Fruit fly (Drosophila melanogaster) whole organism, embryonic: ENCODE results near the gene CG32036.

Experiments
- Ada2b ChIP-seq: fragments of 200-800 bp; sonication (Bioruptor generic); IDR thresholded peaks from 2 replicates; pipeline ENCODE4 v1.3.6; 2022; ENCODE audit warnings: missing biosample characterization, missing genetic modification characterization
- B-H2 ChIP-seq: fragments of 200-800 bp; sonication (Bioruptor generic); optimal IDR thresholded peaks from 2 replicates; lab custom pipeline; 2018; ENCODE audit warnings: missing biosample characterization, mild to moderate bottlenecking, missing genetic modification characterization
- CG10565 ChIP-seq: fragments of 200-800 bp; sonication (Bioruptor generic); optimal IDR thresholded peaks from 3 replicates; lab custom pipeline; 2016; ENCODE audit warnings: missing biosample characterization, mild to moderate bottlenecking, missing genetic modification characterization
- CG11723 ChIP-seq: fragments of 200-800 bp; sonication (Bioruptor generic); optimal IDR thresholded peaks from 2 replicates; lab custom pipeline; 2017; ENCODE audit warnings: missing biosample characterization, mild to moderate bottlenecking, missing genetic modification characterization
- CG12071 ChIP-seq: fragments of 200-800 bp; sonication (Bioruptor generic); optimal IDR thresholded peaks from 3 replicates; lab custom pipeline; 2018; ENCODE audit warnings: missing biosample characterization, mild to moderate bottlenecking, missing genetic modification characterization
- CG13123 ChIP-seq: fragments of 200-800 bp; sonication (Bioruptor generic); optimal IDR thresholded peaks from 2 replicates; lab custom pipeline; 2016; ENCODE audit warnings: missing biosample characterization, missing genetic modification characterization
- CG13296 ChIP-seq: fragments of 200-800 bp; sonication (Bioruptor generic); optimal IDR thresholded peaks from 3 replicates; lab custom pipeline; 2018; ENCODE audit warnings: missing biosample characterization, mild to moderate bottlenecking, missing genetic modification characterization
- CG13894 ChIP-seq: fragments of 200-800 bp; sonication (Bioruptor generic); optimal IDR thresholded peaks from 3 replicates; lab custom pipeline; 2018; ENCODE audit warnings: missing biosample characterization, mild to moderate bottlenecking, missing genetic modification characterization, moderate library complexity
- CG1602 ChIP-seq: fragments of 200-800 bp; sonication (Bioruptor generic); optimal IDR thresholded peaks from 3 replicates; lab custom pipeline; 2016; ENCODE audit warnings: missing biosample characterization, missing genetic modification characterization
- CG17186 ChIP-seq: fragments of 200-800 bp; sonication (Bioruptor generic); optimal IDR thresholded peaks from 3 replicates; lab custom pipeline; 2017; ENCODE audit warnings: missing biosample characterization, missing genetic modification reagents, missing genetic modification characterization
- CG17361 ChIP-seq: fragments of 200-800 bp; sonication (Bioruptor generic); IDR thresholded peaks from 3 replicates; pipeline ENCODE4 v1.3.6; 2022; ENCODE audit warnings: missing biosample characterization, missing genetic modification characterization
- CG18262 ChIP-seq: fragments of 200-800 bp; optimal IDR thresholded peaks from 3 replicates; lab custom pipeline; 2019; ENCODE audit warnings: missing biosample characterization, mild to moderate bottlenecking, missing genetic modification characterization, moderate library complexity
- CG2116 ChIP-seq: fragments of 200-800 bp; sonication (Bioruptor generic); optimal IDR thresholded peaks from 3 replicates; lab custom pipeline; 2018; ENCODE audit warnings: missing biosample characterization, mild to moderate bottlenecking, missing genetic modification characterization
- CG2120 ChIP-seq: fragments of 200-800 bp; sonication (Bioruptor generic); optimal IDR thresholded peaks from 3 replicates; lab custom pipeline; 2016; ENCODE audit warnings: missing biosample characterization, missing genetic modification characterization
- CG31388 ChIP-seq: fragments of 200-800 bp; sonication (Bioruptor generic); optimal IDR thresholded peaks from 2 replicates; lab custom pipeline; 2016; ENCODE audit warnings: missing biosample characterization, missing genetic modification characterization
- CG6765 ChIP-seq: fragments of 200-800 bp; sonication (Bioruptor generic); optimal IDR thresholded peaks from 3 replicates; lab custom pipeline; 2017; ENCODE audit warnings: missing biosample characterization, mild to moderate bottlenecking, missing genetic modification characterization
- CG7372 ChIP-seq: fragments of 200-800 bp; sonication (Bioruptor generic); IDR thresholded peaks from 2 replicates; pipeline ENCODE4 v1.3.6; 2022; ENCODE audit warnings: missing biosample characterization, missing genetic modification characterization
- CG7928 ChIP-seq: fragments of 200-800 bp; sonication (Bioruptor generic); optimal IDR thresholded peaks from 2 replicates; lab custom pipeline; 2017; ENCODE audit warnings: missing biosample characterization, mild to moderate bottlenecking, missing genetic modification characterization
- CG8944 ChIP-seq: fragments of 200-800 bp; sonication (Bioruptor generic); optimal IDR thresholded peaks from 3 replicates; lab custom pipeline; 2016; ENCODE audit warnings: missing biosample characterization, missing genetic modification characterization
- CG9437 ChIP-seq: fragments of 200-800 bp; sonication (Bioruptor generic); optimal IDR thresholded peaks from 2 replicates; lab custom pipeline; 2018; ENCODE audit warnings: missing biosample characterization, mild to moderate bottlenecking, missing genetic modification characterization
- D ChIP-seq, 2 experiments: fragments of 200-800 bp in 1 of 2; fragments of >200 bp in 1 of 2; sonication (Bioruptor generic) in 1 of 2; optimal IDR thresholded peaks; 2 replicates in 1 of 2; 3 replicates in 1 of 2; lab custom pipeline; 2017; ENCODE audit warnings: mild to moderate bottlenecking in 1 of 2, missing biosample characterization in 1 of 2, missing genetic modification characterization in 1 of 2, missing genetic modification reagents in 1 of 2
- GATAe ChIP-seq: fragments of 200-800 bp; sonication (Bioruptor generic); conservative IDR thresholded peaks from 2 replicates; pipeline ENCODE4 v1.3.6; 2022; ENCODE audit warnings: missing biosample characterization, missing genetic modification characterization
- Gug ChIP-seq: fragments of 200-800 bp; sonication (Bioruptor generic); IDR thresholded peaks from 4 replicates; pipeline ENCODE4 v1.3.6; 2022; ENCODE audit warnings: missing biosample characterization, missing genetic modification characterization
- HmgZ ChIP-seq: fragments of 200-800 bp; sonication (Bioruptor generic); optimal IDR thresholded peaks from 2 replicates; lab custom pipeline; 2018; ENCODE audit warnings: missing biosample characterization, mild to moderate bottlenecking, missing genetic modification characterization
- Meics ChIP-seq: fragments of 200-800 bp; sonication (Bioruptor generic); optimal IDR thresholded peaks from 2 replicates; lab custom pipeline; 2017; ENCODE audit warnings: missing biosample characterization, mild to moderate bottlenecking, missing genetic modification characterization
- NFAT ChIP-seq: fragments of 200-800 bp; sonication (Bioruptor generic); IDR thresholded peaks from 2 replicates; pipeline ENCODE4 v1.3.6; 2022; ENCODE audit warnings: missing biosample characterization, missing genetic modification characterization
- NfI ChIP-seq: fragments of 200-800 bp; sonication (Bioruptor generic); optimal IDR thresholded peaks from 3 replicates; lab custom pipeline; 2018; ENCODE audit warnings: missing biosample characterization, mild to moderate bottlenecking, missing genetic modification characterization, moderate library complexity
- Opbp ChIP-seq: fragments of 200-800 bp; sonication (Bioruptor generic); IDR thresholded peaks from 3 replicates; pipeline ENCODE4 v1.3.6; 2022; ENCODE audit warnings: missing biosample characterization, missing genetic modification characterization; ENCODE audit not compliant: partially characterized antibody
- Ptx1 ChIP-seq: fragments of 200-800 bp; sonication (Bioruptor generic); IDR thresholded peaks from 2 replicates; pipeline ENCODE4 v1.3.6; 2022; ENCODE audit warnings: missing biosample characterization, missing genetic modification characterization
- Ravus ChIP-seq: fragments of 200-800 bp; sonication (Bioruptor generic); IDR thresholded peaks from 2 replicates; pipeline ENCODE4 v1.3.6; 2022; ENCODE audit warnings: missing biosample characterization, missing genetic modification characterization
- YL-1 ChIP-seq: fragments of 200-800 bp; sonication (Bioruptor generic); optimal IDR thresholded peaks from 3 replicates; lab custom pipeline; 2017; ENCODE audit warnings: missing biosample characterization, mild to moderate bottlenecking, missing genetic modification characterization
- aop ChIP-seq: fragments of 200-800 bp; sonication (Bioruptor generic); IDR thresholded peaks from 2 replicates; pipeline ENCODE4 v1.3.6; 2022; ENCODE audit warnings: missing biosample characterization, missing genetic modification characterization
- dpn ChIP-seq, 2 experiments: fragments of 200-800 bp; sonication (Bioruptor generic); optimal IDR thresholded peaks; 3 replicates each; lab custom pipeline; 2016; ENCODE audit warnings: missing biosample characterization in 2 of 2, missing genetic modification characterization in 2 of 2
- esg ChIP-seq: fragments of 200-800 bp; sonication (Bioruptor generic); conservative IDR thresholded peaks from 2 replicates; pipeline ENCODE4 v1.3.6; 2022; ENCODE audit warnings: missing biosample characterization, missing genetic modification characterization
- eyg ChIP-seq: fragments of 200-800 bp; sonication (Bioruptor generic); optimal IDR thresholded peaks from 3 replicates; lab custom pipeline; 2016; ENCODE audit warnings: missing biosample characterization, missing genetic modification characterization
- fd64A ChIP-seq: fragments of 200-800 bp; sonication (Bioruptor generic); optimal IDR thresholded peaks from 3 replicates; lab custom pipeline; 2018; ENCODE audit warnings: missing biosample characterization, mild to moderate bottlenecking, missing genetic modification characterization
- fd96Cb ChIP-seq: fragments of 200-800 bp; sonication (Bioruptor generic); optimal IDR thresholded peaks from 2 replicates; lab custom pipeline; 2018; ENCODE audit warnings: missing biosample characterization, mild to moderate bottlenecking, missing genetic modification characterization, moderate library complexity
- fru ChIP-seq: fragments of >200 bp; optimal IDR thresholded peaks from 2 replicates; lab custom pipeline; 2017
- grn ChIP-seq: fragments of 200-800 bp; sonication (Bioruptor generic); optimal IDR thresholded peaks from 3 replicates; lab custom pipeline; 2017; ENCODE audit warnings: missing biosample characterization, missing genetic modification characterization
- gt ChIP-seq: fragments of 200-800 bp; sonication (Bioruptor generic); IDR thresholded peaks from 2 replicates; pipeline ENCODE4 v1.3.6; 2022; ENCODE audit warnings: missing biosample characterization, missing genetic modification characterization
- hth ChIP-seq: fragments of >200 bp; optimal IDR thresholded peaks from 2 replicates; lab custom pipeline; 2017; ENCODE audit warnings: inconsistent platforms
- jing ChIP-seq: fragments of 200-800 bp; sonication (Bioruptor generic); optimal IDR thresholded peaks from 2 replicates; lab custom pipeline; 2018; ENCODE audit warnings: missing biosample characterization, mild to moderate bottlenecking, missing genetic modification characterization
- ken ChIP-seq: fragments of 200-800 bp; sonication (Bioruptor generic); IDR thresholded peaks from 3 replicates; pipeline ENCODE4 v1.3.6; 2022; ENCODE audit warnings: missing biosample characterization, missing genetic modification characterization
- lov ChIP-seq, 2 experiments: fragments of 200-800 bp in 1 of 2; fragments of >200 bp in 1 of 2; sonication (Bioruptor generic) in 1 of 2; IDR thresholded peaks in 1 of 2; optimal IDR thresholded peaks in 1 of 2; 2 replicates in 1 of 2; 3 replicates in 1 of 2; pipeline versions ENCODE4 v1.3.6 to Lab custom; 2017 to 2022; ENCODE audit warnings: missing biosample characterization in 1 of 2, missing genetic modification characterization in 1 of 2
- luna ChIP-seq: fragments of 200-800 bp; sonication (Bioruptor generic); optimal IDR thresholded peaks from 2 replicates; lab custom pipeline; 2016; ENCODE audit warnings: missing biosample characterization, missing genetic modification characterization
- nerfin-2 ChIP-seq: fragments of 200-800 bp; sonication (Bioruptor generic); IDR thresholded peaks from 2 replicates; pipeline ENCODE4 v1.3.6; 2022; ENCODE audit warnings: missing biosample characterization, missing genetic modification characterization; ENCODE audit not compliant: partially characterized antibody
- pnt ChIP-seq: fragments of 200-800 bp; sonication (Bioruptor generic); optimal IDR thresholded peaks from 3 replicates; lab custom pipeline; 2016; ENCODE audit warnings: missing biosample characterization, missing genetic modification characterization
- slp2 ChIP-seq: fragments of 200-800 bp; sonication (Bioruptor generic); optimal IDR thresholded peaks from 2 replicates; lab custom pipeline; 2016; ENCODE audit warnings: missing biosample characterization, missing genetic modification characterization
- wek ChIP-seq: fragments of 200-800 bp; sonication (Bioruptor generic); optimal IDR thresholded peaks from 3 replicates; lab custom pipeline; 2018; ENCODE audit warnings: missing biosample characterization, mild to moderate bottlenecking, missing genetic modification characterization, moderate library complexity

Gene CG32036

DNA sequence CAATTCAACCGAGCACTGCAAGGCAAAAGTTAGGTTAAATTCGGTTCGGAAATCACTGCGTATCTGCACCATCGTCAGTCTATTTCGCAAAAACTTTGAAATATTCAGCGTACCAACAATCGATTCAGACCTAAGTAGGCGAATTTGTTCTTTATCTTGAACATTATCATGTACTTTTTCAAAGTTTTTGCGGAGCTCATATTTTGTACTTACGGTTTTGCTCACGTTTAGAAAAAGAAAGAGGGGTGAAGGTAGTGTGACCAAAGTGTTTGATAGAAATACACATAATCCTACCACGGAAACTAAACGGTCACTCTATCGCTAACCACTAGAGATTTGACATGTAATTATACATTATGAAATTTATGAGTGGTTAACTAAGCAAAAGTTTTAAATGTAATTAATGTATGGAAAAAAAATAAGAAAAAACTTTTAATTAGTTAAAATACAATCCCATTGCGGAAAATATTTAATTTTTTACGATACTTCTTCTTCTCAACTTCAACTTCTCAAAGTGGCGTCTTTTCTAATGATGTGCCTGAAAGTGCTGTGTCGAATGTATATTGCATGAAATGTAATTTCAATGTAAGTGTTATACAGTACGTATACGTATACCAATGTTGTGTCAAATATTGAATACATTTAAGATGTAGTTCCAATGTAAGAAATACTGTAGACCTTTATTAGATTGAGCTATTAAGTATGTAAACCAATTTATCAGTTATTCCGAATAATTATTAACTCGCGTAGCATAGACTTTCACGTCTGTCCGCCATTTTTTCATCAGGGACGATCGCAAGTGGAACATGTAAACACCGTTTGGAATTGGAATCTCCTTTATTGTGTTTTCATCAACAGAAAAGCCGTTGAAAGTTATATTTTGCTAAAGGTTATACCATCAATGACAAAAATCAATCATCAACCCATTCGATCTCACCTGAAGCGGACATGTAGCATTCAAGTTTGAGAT, 22.5 kb upstream of the CG32036 start, which contains the start of gene RpS9 (continued):
- TF ChIP-seq eyg (no peak), Ravus (GFP tag; lab: Robert Waterston, UW) (no peak), jing (GFP tag; lab: Kevin White, UChicago) (no peak), CG31388 (GFP tag; lab: Kevin White, UChicago) (no peak), GATAe (GFP tag; lab: Robert Waterston, UW) (no peak), CG18262 (tag; lab: Kevin White, UChicago) (peak; percentile 45), CG6765 (GFP tag; lab: Kevin White, UChicago) (peak; percentile 61), CG13296 (GFP tag; lab: Kevin White, UChicago) (peak; percentile 75), Gug (no peak), hth (lab: Kevin White, UChicago) (no peak), slp2 (no peak), CG2120 (no peak), CG9437 (GFP tag; lab: Kevin White, UChicago) (peak; percentile 47), CG11723 (GFP tag; lab: Kevin White, UChicago) (no peak), fru (lab: Kevin White, UChicago) (no peak), fd64A (no peak), CG12071 (GFP tag; lab: Kevin White, UChicago) (peak; percentile 20), CG10565 (GFP tag; lab: Kevin White, UChicago) (no peak), B-H2 (no peak), fd96Cb (tag; lab: Kevin White, UChicago) (no peak), CG17186 (no peak), HmgZ (peak; percentile 19), CG17361 (GFP tag; lab: Robert Waterston, UW) (peak; percentile 44; the same call in 1 of the 3 replicates), NfI (GFP tag; lab: Kevin White, UChicago) (no peak), CG2116 (GFP tag; lab: Kevin White, UChicago) (peak; percentile 28), aop (GFP tag; lab: Robert Waterston, UW) (no peak), nerfin-2 (peak; percentile 26; the same call in 1 of the 2 replicates), wek (GFP tag; lab: Kevin White, UChicago) (no peak), Ada2b (GFP tag; lab: Robert Waterston, UW) (no peak), NFAT (no peak; the same call in 1 of the 2 replicates), Ptx1 (GFP tag; lab: Robert Waterston, UW) (no peak), pnt (GFP tag; lab: Kevin White, UChicago) (no peak), CG7928 (GFP tag; lab: Kevin White, UChicago) (no peak), dpn (GFP tag; optimal IDR thresholded peaks at IDR 0.05; lab: Kevin White, UChicago) (no peak), CG8944 (GFP tag; lab: Kevin White, UChicago) (no peak), luna (no peak), D (optimal IDR thresholded peaks at IDR 0.05; lab: Kevin White, UChicago) (no peak), D (GFP tag; optimal IDR thresholded peaks at IDR 0.05; lab: Kevin White, UChicago) (no peak), esg (no peak), Meics (peak; percentile 24), CG13894 (tag; lab: Kevin White, UChicago) (peak; percentile 59), YL-1 (GFP tag; lab: Kevin White, UChicago) (peak; percentile 89), CG7372 (GFP tag; lab: Robert Waterston, UW) (no peak), CG13123 (no peak), CG1602 (no peak), grn (GFP tag; lab: Kevin White, UChicago) (no peak), ken (GFP tag; lab: Robert Waterston, UW) (no peak), lov (optimal IDR thresholded peaks at IDR 0.05; lab: Kevin White, UChicago) (no peak), lov (GFP tag; IDR thresholded peaks at IDR 0.05; lab: Robert Waterston, UW) (no peak), Opbp (no peak), gt (no peak)
